Worm (Caenorhabditis elegans): Measurements from ENCODE around the gene M110.10.

Gene M110.10

DNA sequence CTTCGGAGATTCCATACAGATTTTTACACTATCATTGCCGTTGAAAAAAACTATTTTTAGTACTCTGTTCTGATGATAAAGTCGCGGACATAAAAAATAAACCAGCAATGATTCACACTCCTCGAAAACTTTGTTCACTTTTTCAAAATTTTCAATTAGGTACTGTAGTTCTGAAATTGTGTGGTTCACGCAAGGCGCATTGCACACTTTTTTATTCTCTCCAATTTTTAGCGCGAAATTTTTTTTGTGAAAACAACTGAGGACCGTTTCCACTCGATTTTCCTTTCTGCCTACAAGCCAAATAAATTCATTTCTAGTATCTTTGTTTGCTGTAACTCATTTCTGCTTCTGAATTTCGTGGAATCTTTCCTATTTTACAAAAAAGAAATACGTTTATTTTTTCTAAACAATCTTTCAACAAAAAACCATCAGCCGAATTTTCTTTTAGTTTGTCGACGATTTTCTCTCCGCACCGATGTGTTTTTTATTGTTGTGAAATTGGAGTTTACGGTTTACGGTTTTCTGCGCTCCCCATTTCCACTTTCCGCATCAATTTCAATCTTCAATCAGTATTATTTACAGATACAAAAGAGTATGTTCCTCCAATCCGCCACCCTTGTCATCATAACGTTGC lies 39.0 kb upstream of the M110.10 start, which contains the start of gene F35C11.5 (continued):
- TF ChIP-seq hsf-1 (GFP tag; IDR thresholded peaks at IDR 0.05), result no peak
- TF ChIP-seq unc-130 (GFP tag; optimal IDR thresholded peaks at IDR 0.05), result no peak
- no peak for TF ChIP-seq Y67H2A.10 (GFP tag; conservative IDR thresholded peaks at IDR 0.05)
- TF ChIP-seq K12H6.12 (tag; optimal IDR thresholded peaks at IDR 0.05), result no peak
- TF ChIP-seq hlh-12 (tag; optimal IDR thresholded peaks at IDR 0.05), result no peak
- TF ChIP-seq aptf-2 (GFP tag; conservative IDR thresholded peaks at IDR 0.05), result no peak
- no peak for TF ChIP-seq tbx-9 (tag; optimal IDR thresholded peaks at IDR 0.05; ENCODE audit: borderline replicate concordance)
- TF ChIP-seq ekl-4 (GFP tag; IDR thresholded peaks at IDR 0.05), result no peak
- TF ChIP-seq Y53F4B.3 (GFP tag; IDR thresholded peaks at IDR 0.05), result no peak
- no peak for TF ChIP-seq zfh-2 (GFP tag; conservative IDR thresholded peaks at IDR 0.05)
- peak; percentile 75 for TF ChIP-seq madf-8 (GFP tag; conservative IDR thresholded peaks at IDR 0.05)
- TF ChIP-seq nfya-1 (tag; optimal IDR thresholded peaks at IDR 0.05; ENCODE audit: borderline replicate concordance, insufficient read depth), result no peak
- no peak for TF ChIP-seq nhr-90 (tag; optimal IDR thresholded peaks at IDR 0.05)
- TF ChIP-seq hmg-20 (GFP tag; IDR thresholded peaks at IDR 0.05), result no peak
- no peak for TF ChIP-seq ztf-26 (tag; optimal IDR thresholded peaks at IDR 0.05)
- TF ChIP-seq bed-2 (GFP tag; IDR thresholded peaks at IDR 0.05), result no peak
- no peak for TF ChIP-seq lag-1 (GFP tag; IDR thresholded peaks at IDR 0.05)
- peak; percentile 79 for TF ChIP-seq ceh-91 (GFP tag; IDR thresholded peaks at IDR 0.05)
- TF ChIP-seq lin-54 (GFP tag; optimal IDR thresholded peaks at IDR 0.05), result peak; percentile 48
- TF ChIP-seq unc-62 (GFP tag; optimal IDR thresholded peaks at IDR 0.05), result no peak
- TF ChIP-seq cebp-1 (GFP tag; IDR thresholded peaks at IDR 0.05), result no peak
- TF ChIP-seq cebp-1 (tag; optimal IDR thresholded peaks at IDR 0.05), result no peak
- no peak for TF ChIP-seq somi-1 (GFP tag; optimal IDR thresholded peaks at IDR 0.05)
- TF ChIP-seq xnd-1 (tag; optimal IDR thresholded peaks at IDR 0.05), result peak; percentile 88
- peak; percentile 45; the same call in 1 of the 2 replicates for TF ChIP-seq B0019.2 (GFP tag; conservative IDR thresholded peaks at IDR 0.05)
- TF ChIP-seq lin-26 (GFP tag; IDR thresholded peaks at IDR 0.05), result no peak
- no peak for TF ChIP-seq pbrm-1 (GFP tag; IDR thresholded peaks at IDR 0.05)
- no peak for TF ChIP-seq gei-17 (GFP tag; optimal IDR thresholded peaks at IDR 0.05)
- no peak for TF ChIP-seq ztf-22 (GFP tag; optimal IDR thresholded peaks at IDR 0.05)
- no peak for TF ChIP-seq F57C9.4 (tag; optimal IDR thresholded peaks at IDR 0.05)
- no peak for TF ChIP-seq ztf-28 (GFP tag; IDR thresholded peaks at IDR 0.05)
- TF ChIP-seq ztf-25 (GFP tag; IDR thresholded peaks at IDR 0.05), result no peak
- TF ChIP-seq ceh-58 (GFP tag; IDR thresholded peaks at IDR 0.05), result no peak
- no peak for TF ChIP-seq ztf-6 (GFP tag; IDR thresholded peaks at IDR 0.05)
- TF ChIP-seq ztf-18 (tag; optimal IDR thresholded peaks at IDR 0.05), result no peak
- no peak for TF ChIP-seq hrde-1 (tag; optimal IDR thresholded peaks at IDR 0.05; ENCODE audit: borderline replicate concordance)
- no peak for TF ChIP-seq hmg-1.2 (GFP tag; IDR thresholded peaks at IDR 0.05)
- no peak for TF ChIP-seq sptf-2 (GFP tag; optimal IDR thresholded peaks at IDR 0.05)
- no peak for TF ChIP-seq tbp1 (GFP tag; optimal IDR thresholded peaks at IDR 0.05)
- TF ChIP-seq mxl-1 (tag; optimal IDR thresholded peaks at IDR 0.05), result no peak
- TF ChIP-seq B0035.1 (tag; optimal IDR thresholded peaks at IDR 0.05), result no peak
- TF ChIP-seq dpff-1 (tag; optimal IDR thresholded peaks at IDR 0.05), result no peak
- peak; percentile 92 for TF ChIP-seq madf-6 (GFP tag; IDR thresholded peaks at IDR 0.05)
- no peak for TF ChIP-seq B0261.1 (tag; optimal IDR thresholded peaks at IDR 0.05)
- no peak for TF ChIP-seq fkh-3 (tag; optimal IDR thresholded peaks at IDR 0.05)
- TF ChIP-seq mel-28 (tag; optimal IDR thresholded peaks at IDR 0.05; ENCODE audit: borderline replicate concordance), result no peak
- peak; percentile 86 for TF ChIP-seq efl-1 (GFP tag; optimal IDR thresholded peaks at IDR 0.05)
- no peak for TF ChIP-seq sea-2 (GFP tag; IDR thresholded peaks at IDR 0.05)
- no peak for TF ChIP-seq F37B4.10 (GFP tag; IDR thresholded peaks at IDR 0.05)
- no peak for TF ChIP-seq F10E7.11 (tag; optimal IDR thresholded peaks at IDR 0.05)

Data from whole organism, young adult.